Worm (Caenorhabditis elegans) whole organism, L2 larva: ENCODE measurements around the gene C23G10.7.

Experiments
- Y55F3AM.14 ChIP-seq: fragments of 200-800 bp; sonication (Bioruptor generic); optimal IDR thresholded peaks from 2 replicates; lab custom pipeline; 2018; ENCODE audit warnings: mild to moderate bottlenecking, missing genetic modification characterization, missing compliant biosample characterization
- ZK546.5 ChIP-seq: sonication (generic microtip); optimal IDR thresholded peaks from 2 replicates; lab custom pipeline; 2017; ENCODE audit warnings: missing biosample characterization, missing genetic modification characterization
- snpc-4 ChIP-seq: fragments of 150-350 bp; optimal IDR thresholded peaks from 2 replicates; lab custom pipeline; 2014; ENCODE audit warnings: missing biosample characterization, missing genetic modification characterization
- unc-39 ChIP-seq: fragments of 150-350 bp; optimal IDR thresholded peaks from 2 replicates; lab custom pipeline; 2014; ENCODE audit warnings: missing biosample characterization, missing genetic modification characterization

ce11 chrIII:6215476-6215875 is 17.3 kb upstream of the C23G10.7 start, which contains the start of gene C23G10.11:
- TF ChIP-seq Y55F3AM.14 (GFP tag; lab: Kevin White, UChicago) (no peak), ZK546.5 (tag; lab: Kevin White, UChicago) (no peak), unc-39 (tag; lab: Kevin White, UChicago) (no peak), snpc-4 (tag; lab: Kevin White, UChicago) (no peak)
